Worm (Caenorhabditis elegans): ENCODE data around the gene C18H9.6.
A peak's percentile ranks its signal among the peaks of the same experiment; 100 is the strongest.

Gene C18H9.6

DNA sequence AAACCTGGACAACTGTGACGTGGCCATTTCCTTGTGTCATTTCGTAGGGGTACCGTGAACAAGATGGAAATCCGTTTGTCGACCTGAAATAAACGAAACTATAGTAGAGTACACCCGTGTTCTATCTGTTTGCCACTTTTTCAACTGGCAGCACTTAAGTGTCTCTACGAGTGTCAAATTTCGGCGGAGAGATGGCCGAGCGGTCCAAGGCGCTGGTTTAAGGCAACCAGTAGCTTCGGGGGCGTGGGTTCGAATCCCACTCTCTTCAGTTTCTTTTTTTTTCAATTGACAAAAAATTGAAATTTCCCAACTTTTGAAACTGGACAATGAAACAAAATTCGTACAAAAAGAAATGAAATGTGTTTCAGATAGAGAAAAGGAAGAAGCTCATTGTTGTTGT, 20.2 kb upstream of the C18H9.6 start (continued):
- TF ChIP-seq atf-7 (tag; optimal IDR thresholded peaks at IDR 0.05) (peak; percentile 4), mcd-1 (GFP tag; IDR thresholded peaks at IDR 0.05) (peak; percentile 51; the same call in 1 of the 2 replicates), attf-3 (GFP tag; conservative IDR thresholded peaks at IDR 0.05) (0 out of 2 replicates have a peak, but pooled peaks have one; percentile 30), F57A8.1 (GFP tag; optimal IDR thresholded peaks at IDR 0.05) (no peak), rcor-1 (GFP tag; IDR thresholded peaks at IDR 0.05) (no peak), athp-1 (tag; optimal IDR thresholded peaks at IDR 0.05) (no peak), sptf-2 (GFP tag; optimal IDR thresholded peaks at IDR 0.05) (no peak), fkh-3 (tag; optimal IDR thresholded peaks at IDR 0.05) (no peak), ceh-91 (GFP tag; IDR thresholded peaks at IDR 0.05) (no peak), die-1 (tag; optimal IDR thresholded peaks at IDR 0.05) (peak; percentile 70), hrde-1 (tag; optimal IDR thresholded peaks at IDR 0.05; ENCODE audit: borderline replicate concordance) (no peak), hlh-12 (tag; optimal IDR thresholded peaks at IDR 0.05) (no peak), C17E4.6 (GFP tag; IDR thresholded peaks at IDR 0.05) (no peak), B0035.1 (tag; optimal IDR thresholded peaks at IDR 0.05) (no peak), hmg-1.2 (GFP tag; IDR thresholded peaks at IDR 0.05) (peak; percentile 67), rec-8 (tag; optimal IDR thresholded peaks at IDR 0.05) (no peak), bed-2 (GFP tag; IDR thresholded peaks at IDR 0.05) (no peak), nhr-90 (tag; optimal IDR thresholded peaks at IDR 0.05) (no peak), unc-130 (GFP tag; optimal IDR thresholded peaks at IDR 0.05) (no peak), sea-2 (GFP tag; IDR thresholded peaks at IDR 0.05) (no peak), dpff-1 (tag; optimal IDR thresholded peaks at IDR 0.05) (no peak), somi-1 (GFP tag; optimal IDR thresholded peaks at IDR 0.05) (no peak), mes-4 (tag; optimal IDR thresholded peaks at IDR 0.05) (no peak), rpc-1 (optimal IDR thresholded peaks at IDR 0.05) (peak; percentile 68), rpc-1 (tag; optimal IDR thresholded peaks at IDR 0.05) (peak; percentile 81), nfyb-1 (GFP tag; IDR thresholded peaks at IDR 0.05) (no peak), madf-6 (GFP tag; IDR thresholded peaks at IDR 0.05) (0 out of 2 replicates have a peak, but pooled peaks have one; percentile 51), ztf-28 (GFP tag; IDR thresholded peaks at IDR 0.05) (peak; percentile 65; the same call in 1 of the 2 replicates), Y53F4B.3 (GFP tag; IDR thresholded peaks at IDR 0.05) (no peak; the same call in 1 of the 2 replicates), ztf-22 (GFP tag; optimal IDR thresholded peaks at IDR 0.05) (no peak), lin-26 (GFP tag; IDR thresholded peaks at IDR 0.05) (no peak; the same call in 1 of the 2 replicates), zfh-2 (GFP tag; conservative IDR thresholded peaks at IDR 0.05) (no peak), ZK185.1 (tag; optimal IDR thresholded peaks at IDR 0.05; ENCODE audit: poor library complexity, severe bottlenecking) (peak; percentile 32), madf-8 (GFP tag; conservative IDR thresholded peaks at IDR 0.05) (no peak), let-526 (GFP tag; IDR thresholded peaks at IDR 0.05) (no peak), ekl-4 (GFP tag; IDR thresholded peaks at IDR 0.05) (no peak), mxl-1 (tag; optimal IDR thresholded peaks at IDR 0.05) (no peak), ztf-3 (GFP tag; optimal IDR thresholded peaks at IDR 0.05) (no peak), Y79H2A.3 (GFP tag; conservative IDR thresholded peaks at IDR 0.05) (no peak), ztf-26 (tag; optimal IDR thresholded peaks at IDR 0.05) (no peak), D2030.7 (GFP tag; IDR thresholded peaks at IDR 0.05) (peak; percentile 41), B0261.1 (tag; optimal IDR thresholded peaks at IDR 0.05) (peak; percentile 85), attf-6 (GFP tag; IDR thresholded peaks at IDR 0.05) (no peak), egl-44 (GFP tag; IDR thresholded peaks at IDR 0.05) (no peak)
